Worm (Caenorhabditis elegans) whole organism, mixed stage, embryonic: ENCODE measurements around the gene C15C8.4.

Source experiments
- flh-1 ChIP-seq: fragments of 200-800 bp; sonication (Bioruptor generic); optimal IDR thresholded peaks from 2 replicates; lab custom pipeline; 2018; ENCODE audit warnings: mild to moderate bottlenecking, missing genetic modification characterization, moderate library complexity, missing compliant biosample characterization
- lin-13 ChIP-seq: fragments of 150-350 bp; optimal IDR thresholded peaks from 2 replicates; lab custom pipeline; 2014; ENCODE audit warnings: missing biosample characterization, missing genetic modification characterization
- mep-1 ChIP-seq: fragments of 150-350 bp; optimal IDR thresholded peaks from 2 replicates; lab custom pipeline; 2017; ENCODE audit warnings: missing biosample characterization, missing genetic modification reagents, missing genetic modification characterization, inconsistent platforms
- sem-2 ChIP-seq: fragments of 200-800 bp; sonication (Bioruptor generic); optimal IDR thresholded peaks from 2 replicates; lab custom pipeline; 2018; ENCODE audit warnings: mild to moderate bottlenecking, missing genetic modification characterization, missing compliant biosample characterization
- snpc-4 ChIP-seq: fragments of 150-350 bp; optimal IDR thresholded peaks from 2 replicates; lab custom pipeline; 2014; ENCODE audit warnings: missing biosample characterization, missing genetic modification characterization

- TF ChIP-seq flh-1, result no peak
- TF ChIP-seq sem-2 (GFP tag; lab: Kevin White, UChicago), result no peak
- TF ChIP-seq snpc-4 (tag; lab: Kevin White, UChicago), result no peak
- TF ChIP-seq mep-1, result no peak
- no peak for TF ChIP-seq lin-13 (tag; lab: Kevin White, UChicago)
Observed at ce11 chrV:12784861-12785260, 37.6 kb upstream of the C15C8.4 start, which contains the start of gene sre-20.
